Worm (Caenorhabditis elegans): ENCODE data around the gene drd-10.

DNA sequence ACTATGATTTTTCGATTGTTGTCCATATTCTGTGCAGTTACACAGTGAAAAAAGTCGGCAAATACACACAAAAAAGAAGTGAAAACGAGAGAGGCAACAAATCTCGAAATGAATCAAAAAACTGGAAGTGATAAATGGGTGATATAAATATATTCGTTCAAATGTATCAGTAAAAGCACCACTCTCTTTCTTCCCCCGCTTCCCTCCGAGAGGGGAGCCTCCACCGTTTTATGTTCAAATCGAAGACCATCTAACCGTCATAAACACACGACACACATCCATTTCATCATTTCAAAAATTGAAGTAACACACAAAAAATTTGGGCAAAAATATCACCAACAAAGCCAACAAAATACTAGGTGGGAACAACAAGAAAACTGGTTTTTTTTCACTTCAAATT is 19.6 kb downstream of the drd-10 start, which contains the start of gene F20A1.6:
- TF ChIP-seq ztf-29 (GFP tag; IDR thresholded peaks at IDR 0.05) (no peak), ztf-23 (GFP tag; IDR thresholded peaks at IDR 0.05) (no peak), med-1 (GFP tag; optimal IDR thresholded peaks at IDR 0.05; ENCODE audit: insufficient read depth) (no peak), T22C8.4 (GFP tag; IDR thresholded peaks at IDR 0.05) (no peak), klf-2 (GFP tag; conservative IDR thresholded peaks at IDR 0.05) (no peak)
